Fruit fly (Drosophila melanogaster) whole organism, embryonic: ENCODE measurements around the gene KdelR.

Source experiments
- Antp ChIP-seq: fragments of 200-800 bp; sonication (Bioruptor generic); optimal IDR thresholded peaks from 3 replicates; lab custom pipeline; 2016; ENCODE audit warnings: missing biosample characterization, missing genetic modification characterization
- Atf-2 ChIP-seq: fragments of 200-800 bp; sonication (Bioruptor generic); optimal IDR thresholded peaks from 2 replicates; lab custom pipeline; 2016; ENCODE audit warnings: missing biosample characterization, missing genetic modification characterization
- CG10959 ChIP-seq: fragments of 200-800 bp; sonication (Bioruptor generic); IDR thresholded peaks from 2 replicates; pipeline ENCODE4 v1.3.6; 2022; ENCODE audit warnings: missing biosample characterization, missing genetic modification characterization
- CG11398 ChIP-seq: fragments of 200-800 bp; sonication (Bioruptor generic); optimal IDR thresholded peaks from 2 replicates; lab custom pipeline; 2016; ENCODE audit warnings: missing biosample characterization, missing genetic modification characterization
- CG11456 ChIP-seq: fragments of 200-800 bp; sonication (Bioruptor generic); IDR thresholded peaks from 3 replicates; pipeline ENCODE4 v1.3.6; 2022; ENCODE audit warnings: missing biosample characterization, missing genetic modification characterization
- CG11723 ChIP-seq: fragments of 200-800 bp; sonication (Bioruptor generic); optimal IDR thresholded peaks from 2 replicates; lab custom pipeline; 2017; ENCODE audit warnings: missing biosample characterization, mild to moderate bottlenecking, missing genetic modification characterization
- CG12219 ChIP-seq: fragments of 200-800 bp; sonication (Bioruptor generic); optimal IDR thresholded peaks from 3 replicates; lab custom pipeline; 2018; ENCODE audit warnings: missing biosample characterization, mild to moderate bottlenecking, missing genetic modification characterization
- CG12299 ChIP-seq: fragments of 200-800 bp; sonication (Bioruptor generic); optimal IDR thresholded peaks from 2 replicates; lab custom pipeline; 2018; ENCODE audit warnings: missing biosample characterization, mild to moderate bottlenecking, missing genetic modification characterization
- CG12942 ChIP-seq: fragments of 200-800 bp; sonication (Bioruptor generic); optimal IDR thresholded peaks from 3 replicates; lab custom pipeline; 2016; ENCODE audit warnings: missing biosample characterization, missing genetic modification characterization
- CG13123 ChIP-seq: fragments of 200-800 bp; sonication (Bioruptor generic); optimal IDR thresholded peaks from 2 replicates; lab custom pipeline; 2016; ENCODE audit warnings: missing biosample characterization, missing genetic modification characterization
- CG13296 ChIP-seq: fragments of 200-800 bp; sonication (Bioruptor generic); optimal IDR thresholded peaks from 3 replicates; lab custom pipeline; 2018; ENCODE audit warnings: missing biosample characterization, mild to moderate bottlenecking, missing genetic modification characterization
- CG14050 ChIP-seq: fragments of 200-800 bp; sonication (Bioruptor generic); IDR thresholded peaks from 3 replicates; pipeline ENCODE4 v1.3.6; 2022; ENCODE audit warnings: missing biosample characterization, missing genetic modification characterization
- CG17186 ChIP-seq: fragments of 200-800 bp; sonication (Bioruptor generic); optimal IDR thresholded peaks from 3 replicates; lab custom pipeline; 2017; ENCODE audit warnings: missing biosample characterization, missing genetic modification reagents, missing genetic modification characterization
- CG17912 ChIP-seq: fragments of 200-800 bp; sonication (Bioruptor generic); optimal IDR thresholded peaks from 2 replicates; lab custom pipeline; 2018; ENCODE audit warnings: missing biosample characterization, mild to moderate bottlenecking, missing genetic modification characterization
- CG2875 ChIP-seq: fragments of 200-800 bp; sonication (Bioruptor generic); optimal IDR thresholded peaks from 2 replicates; lab custom pipeline; 2017; ENCODE audit warnings: missing biosample characterization, mild to moderate bottlenecking, missing genetic modification characterization, missing genetic modification reagents
- CG30403 ChIP-seq: fragments of 200-800 bp; sonication (Bioruptor generic); optimal IDR thresholded peaks from 3 replicates; lab custom pipeline; 2016; ENCODE audit warnings: missing biosample characterization, missing genetic modification characterization
- CG33213 ChIP-seq: fragments of 200-800 bp; sonication (Bioruptor generic); optimal IDR thresholded peaks from 3 replicates; lab custom pipeline; 2016; ENCODE audit warnings: missing biosample characterization, missing genetic modification characterization
- CG4617 ChIP-seq: fragments of 200-800 bp; sonication (Bioruptor generic); optimal IDR thresholded peaks from 3 replicates; lab custom pipeline; 2016; ENCODE audit warnings: missing biosample characterization, missing genetic modification characterization, borderline replicate concordance
- CG5245 ChIP-seq: fragments of 200-800 bp; sonication (Bioruptor generic); optimal IDR thresholded peaks from 3 replicates; lab custom pipeline; 2016; ENCODE audit warnings: missing biosample characterization, missing genetic modification characterization
- CG6683 ChIP-seq: fragments of 200-800 bp; sonication (Bioruptor generic); optimal IDR thresholded peaks from 2 replicates; lab custom pipeline; 2017; ENCODE audit warnings: missing biosample characterization, mild to moderate bottlenecking, missing genetic modification characterization, missing genetic modification reagents
- CG6791 ChIP-seq: fragments of 200-800 bp; sonication (Bioruptor generic); IDR thresholded peaks from 3 replicates; pipeline ENCODE4 v1.3.6; 2022; ENCODE audit warnings: missing biosample characterization, missing genetic modification characterization; ENCODE audit not compliant: partially characterized antibody
- CG7372 ChIP-seq: fragments of 200-800 bp; sonication (Bioruptor generic); IDR thresholded peaks from 2 replicates; pipeline ENCODE4 v1.3.6; 2022; ENCODE audit warnings: missing biosample characterization, missing genetic modification characterization
- CG9215 ChIP-seq: fragments of 200-800 bp; sonication (Bioruptor generic); IDR thresholded peaks from 2 replicates; pipeline ENCODE4 v1.3.6; 2022; ENCODE audit warnings: missing biosample characterization, missing genetic modification characterization
- D19A ChIP-seq: fragments of 200-800 bp; optimal IDR thresholded peaks from 3 replicates; lab custom pipeline; 2019; ENCODE audit warnings: missing biosample characterization, mild to moderate bottlenecking, missing genetic modification characterization, moderate library complexity
- Ets65A ChIP-seq: fragments of 200-800 bp; sonication (Bioruptor generic); peaks from one replicate; lab custom pipeline; 2016; ENCODE audit warnings: missing biosample characterization, missing genetic modification characterization
- Fer2 ChIP-seq: fragments of 200-800 bp; sonication (Bioruptor generic); optimal IDR thresholded peaks from 2 replicates; lab custom pipeline; 2018; ENCODE audit warnings: missing biosample characterization, mild to moderate bottlenecking, missing genetic modification characterization, moderate library complexity
- H2.0 ChIP-seq: fragments of 200-800 bp; sonication (Bioruptor generic); IDR thresholded peaks from 2 replicates; pipeline ENCODE4 v1.3.6; 2022; ENCODE audit warnings: missing biosample characterization, missing genetic modification characterization
- HLH3B ChIP-seq: fragments of 200-800 bp; sonication (Bioruptor generic); IDR thresholded peaks from 2 replicates; pipeline ENCODE4 v1.3.6; 2022; ENCODE audit warnings: missing biosample characterization, missing genetic modification characterization
- Max ChIP-seq: fragments of 200-800 bp; sonication (Bioruptor generic); optimal IDR thresholded peaks from 2 replicates; lab custom pipeline; 2016; ENCODE audit warnings: missing biosample characterization, mild to moderate bottlenecking, missing genetic modification characterization
- Nf-YB ChIP-seq: fragments of 200-800 bp; sonication (Bioruptor generic); optimal IDR thresholded peaks from 3 replicates; lab custom pipeline; 2019; ENCODE audit warnings: missing biosample characterization, mild to moderate bottlenecking, missing genetic modification characterization, moderate library complexity
- Stat92E ChIP-seq, 3 experiments: fragments of >200 bp in 2 of 3; fragments of 200-800 bp in 1 of 3; sonication (Bioruptor generic) in 1 of 3; optimal IDR thresholded peaks; 2 replicates each; lab custom pipeline; 2017 to 2019; ENCODE audit warnings: missing biosample characterization in 3 of 3, missing genetic modification characterization in 3 of 3, mild to moderate bottlenecking in 1 of 3, moderate library complexity in 1 of 3
- Taf1 ChIP-seq: fragments of 200-800 bp; sonication (Bioruptor generic); IDR thresholded peaks from 2 replicates; pipeline ENCODE4 v1.3.6; 2022; ENCODE audit warnings: missing biosample characterization, missing genetic modification characterization
- Usf ChIP-seq: fragments of 200-800 bp; sonication (Bioruptor generic); optimal IDR thresholded peaks from 2 replicates; lab custom pipeline; 2017; ENCODE audit warnings: missing genotype, missing biosample characterization, missing genetic modification characterization
- Vsx1 ChIP-seq: fragments of 200-800 bp; sonication (Bioruptor generic); optimal IDR thresholded peaks from 2 replicates; lab custom pipeline; 2017; ENCODE audit warnings: missing biosample characterization, mild to moderate bottlenecking, missing genetic modification characterization, missing genetic modification reagents
- bsh ChIP-seq, 2 experiments: fragments of 200-800 bp; sonication (Bioruptor generic); optimal IDR thresholded peaks; 2 replicates each; lab custom pipeline; 2017 to 2018; ENCODE audit warnings: mild to moderate bottlenecking in 2 of 2, missing biosample characterization in 2 of 2, missing genetic modification characterization in 2 of 2, moderate library complexity in 1 of 2
- dm ChIP-seq: fragments of 200-800 bp; sonication (Bioruptor generic); optimal IDR thresholded peaks from 3 replicates; lab custom pipeline; 2016; ENCODE audit warnings: missing biosample characterization, missing genetic modification characterization
- dmrt11E ChIP-seq: fragments of 200-800 bp; sonication (Bioruptor generic); optimal IDR thresholded peaks from 3 replicates; lab custom pipeline; 2018; ENCODE audit warnings: missing biosample characterization, mild to moderate bottlenecking, missing genetic modification characterization, moderate library complexity
- dpn ChIP-seq, 2 experiments: fragments of 200-800 bp; sonication (Bioruptor generic); optimal IDR thresholded peaks; 3 replicates each; lab custom pipeline; 2016; ENCODE audit warnings: missing biosample characterization in 2 of 2, missing genetic modification characterization in 2 of 2
- fd3F ChIP-seq: fragments of 200-800 bp; sonication (Bioruptor generic); optimal IDR thresholded peaks from 2 replicates; lab custom pipeline; 2018; ENCODE audit warnings: missing biosample characterization, mild to moderate bottlenecking, missing genetic modification characterization, moderate library complexity
- gt ChIP-seq: fragments of 200-800 bp; sonication (Bioruptor generic); IDR thresholded peaks from 2 replicates; pipeline ENCODE4 v1.3.6; 2022; ENCODE audit warnings: missing biosample characterization, missing genetic modification characterization
- kay ChIP-seq: fragments of 200-800 bp; sonication (Bioruptor generic); optimal IDR thresholded peaks from 2 replicates; lab custom pipeline; 2016; ENCODE audit warnings: missing biosample characterization, missing genetic modification characterization
- mirr ChIP-seq: fragments of 200-800 bp; sonication (Bioruptor generic); optimal IDR thresholded peaks from 3 replicates; lab custom pipeline; 2018; ENCODE audit warnings: missing biosample characterization, mild to moderate bottlenecking, missing genetic modification characterization
- phol ChIP-seq: fragments of 200-800 bp; sonication (Bioruptor generic); optimal IDR thresholded peaks from 3 replicates; lab custom pipeline; 2018; ENCODE audit warnings: missing biosample characterization, mild to moderate bottlenecking, missing genetic modification characterization, moderate library complexity
- pita ChIP-seq: fragments of 200-800 bp; sonication (Bioruptor generic); optimal IDR thresholded peaks from 2 replicates; lab custom pipeline; 2017; ENCODE audit warnings: missing biosample characterization, mild to moderate bottlenecking, missing genetic modification characterization
- schlank ChIP-seq: fragments of 200-800 bp; sonication (Bioruptor generic); optimal IDR thresholded peaks from 2 replicates; lab custom pipeline; 2018; ENCODE audit warnings: missing biosample characterization, mild to moderate bottlenecking, missing genetic modification characterization
- sd ChIP-seq: fragments of 200-800 bp; sonication (Bioruptor generic); optimal IDR thresholded peaks from 3 replicates; lab custom pipeline; 2018; ENCODE audit warnings: missing biosample characterization, mild to moderate bottlenecking, missing genetic modification characterization, moderate library complexity
- sug ChIP-seq: fragments of 200-800 bp; optimal IDR thresholded peaks from 2 replicates; lab custom pipeline; 2019; ENCODE audit warnings: missing biosample characterization, mild to moderate bottlenecking, missing genetic modification characterization, moderate library complexity
- trem ChIP-seq: fragments of 200-800 bp; optimal IDR thresholded peaks from 3 replicates; lab custom pipeline; 2019; ENCODE audit warnings: missing biosample characterization, mild to moderate bottlenecking, missing genetic modification characterization, moderate library complexity

The KdelR gene

DNA sequence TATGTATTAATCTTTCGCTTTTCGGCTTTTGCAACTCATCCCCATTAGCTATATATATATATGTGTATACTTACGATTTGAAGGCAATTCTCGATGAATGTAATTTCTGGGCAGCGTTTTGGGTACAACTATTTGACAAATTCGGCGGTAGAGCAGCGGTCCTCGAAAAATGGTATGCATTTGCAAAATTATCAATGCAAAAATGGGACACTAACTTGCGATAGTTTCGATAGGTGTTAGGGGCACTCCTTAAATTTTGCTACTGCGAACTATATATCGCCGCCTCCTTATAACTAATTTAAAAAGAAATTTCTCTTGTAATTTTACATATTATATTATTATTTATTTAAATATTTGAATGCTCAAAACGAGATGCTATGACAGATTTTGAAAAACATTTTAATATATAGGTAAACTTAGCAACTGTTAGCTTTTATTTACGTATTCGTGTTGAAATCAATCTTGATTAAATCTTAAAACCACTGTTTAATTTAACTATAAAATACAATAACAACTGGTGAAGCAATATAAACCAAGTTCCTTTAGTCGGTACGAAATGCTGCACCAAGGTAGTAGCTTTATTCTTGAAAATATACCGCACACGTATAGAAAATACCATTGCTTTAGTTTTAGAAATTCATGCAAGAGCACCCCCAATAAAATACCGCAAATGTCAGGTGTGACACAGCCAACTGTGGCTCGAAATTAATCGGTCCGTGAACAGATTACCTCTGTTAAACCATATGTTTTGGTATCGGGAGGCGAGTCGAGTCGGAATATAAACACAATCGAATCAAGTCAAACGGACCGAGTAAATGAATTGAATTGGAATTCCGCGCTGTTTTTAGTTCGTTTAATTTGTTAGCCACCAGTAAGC, 13.2 kb upstream of the KdelR start, which contains the start of the genes CG5355 and Klp31E (continued):
- TF ChIP-seq Stat92E (GFP tag; optimal IDR thresholded peaks at IDR 0.05; lab: Kevin White, UChicago) = no peak
- peak; percentile 72 for TF ChIP-seq Ets65A (GFP tag; lab: Kevin White, UChicago)
- TF ChIP-seq H2.0 (GFP tag; lab: Robert Waterston, UW) = peak; percentile 31
- no peak for TF ChIP-seq CG7372 (GFP tag; lab: Robert Waterston, UW)
- peak; percentile 48 for TF ChIP-seq kay
- TF ChIP-seq CG9215 = no peak
- peak; percentile 36 for TF ChIP-seq Fer2 (tag; lab: Kevin White, UChicago)
- no peak for TF ChIP-seq Vsx1 (GFP tag; lab: Kevin White, UChicago)
- TF ChIP-seq bsh (GFP tag; optimal IDR thresholded peaks at IDR 0.05; lab: Kevin White, UChicago) = peak in 1 of 2 experiments; percentile 58
- TF ChIP-seq schlank = no peak
- TF ChIP-seq CG6791 (GFP tag; lab: Robert Waterston, UW) = peak; percentile 57; the same call in 1 of the 3 replicates
- TF ChIP-seq sug (tag; lab: Kevin White, UChicago) = peak; percentile 73
- peak; percentile 42 for TF ChIP-seq CG12942 (GFP tag; lab: Kevin White, UChicago)
- TF ChIP-seq sd (tag; lab: Kevin White, UChicago) = no peak
- no peak for TF ChIP-seq CG10959 (GFP tag; lab: Robert Waterston, UW)
- peak; percentile 18 for TF ChIP-seq dm
- TF ChIP-seq CG14050 (GFP tag; lab: Robert Waterston, UW) = no peak
- TF ChIP-seq CG17912 (GFP tag; lab: Kevin White, UChicago) = no peak
- peak; percentile 6 for TF ChIP-seq CG4617
- peak; percentile 50 for TF ChIP-seq Nf-YB (GFP tag; lab: Kevin White, UChicago)
- peak; percentile 64 for TF ChIP-seq fd3F (GFP tag; lab: Kevin White, UChicago)
- no peak for TF ChIP-seq gt (GFP tag; lab: Robert Waterston, UW)
- TF ChIP-seq CG33213 (GFP tag; lab: Kevin White, UChicago) = peak; percentile 52
- no peak for TF ChIP-seq mirr (GFP tag; lab: Kevin White, UChicago)
- TF ChIP-seq Usf (GFP tag; lab: Kevin White, UChicago) = peak; percentile 71
- TF ChIP-seq CG12299 (tag; lab: Kevin White, UChicago) = peak; percentile 27
- peak; percentile 61 for TF ChIP-seq CG13296 (GFP tag; lab: Kevin White, UChicago)
- TF ChIP-seq dmrt11E (tag; lab: Kevin White, UChicago) = peak; percentile 80
- peak; percentile 49 for TF ChIP-seq CG11723 (GFP tag; lab: Kevin White, UChicago)
- no peak for TF ChIP-seq D19A (tag; lab: Kevin White, UChicago)
- TF ChIP-seq trem (tag; lab: Kevin White, UChicago) = peak; percentile 39
- peak; percentile 40 for TF ChIP-seq CG12219 (GFP tag; lab: Kevin White, UChicago)
- no peak for TF ChIP-seq HLH3B
- peak; percentile 37 to 41 for TF ChIP-seq dpn (GFP tag; optimal IDR thresholded peaks at IDR 0.05; lab: Kevin White, UChicago)
- no peak for TF ChIP-seq CG5245 (GFP tag; lab: Kevin White, UChicago)
- peak; percentile 12 for TF ChIP-seq CG2875 (GFP tag; lab: Kevin White, UChicago)
- no peak for TF ChIP-seq CG6683 (GFP tag; lab: Kevin White, UChicago)
- peak; percentile 45 for TF ChIP-seq Atf-2
- TF ChIP-seq CG11456 (GFP tag; lab: Robert Waterston, UW) = 0 out of 3 replicates have a peak, but pooled peaks have one; percentile 42
- no peak for TF ChIP-seq pita (GFP tag; lab: Kevin White, UChicago)
- peak; percentile 83 for TF ChIP-seq phol (tag; lab: Kevin White, UChicago)
- no peak for TF ChIP-seq CG17186 (GFP tag; lab: Kevin White, UChicago)
- TF ChIP-seq Taf1 = no peak
- no peak for TF ChIP-seq CG11398 (GFP tag; lab: Kevin White, UChicago)
- peak; percentile 28 for TF ChIP-seq Max
- TF ChIP-seq CG13123 (GFP tag; lab: Kevin White, UChicago) = peak; percentile 2
- peak; percentile 40 for TF ChIP-seq Antp (GFP tag; lab: Kevin White, UChicago)
- peak; percentile 79 for TF ChIP-seq CG30403
